Fruit fly (Drosophila melanogaster) ovary, adult (tissue): ENCODE results near the gene Bdp1.

Source experiments
- CG17801 ChIP-seq: fragments of 200-800 bp; optimal IDR thresholded peaks from 2 replicates; lab custom pipeline; 2019; ENCODE audit warnings: missing biosample characterization, mild to moderate bottlenecking, missing genetic modification characterization, moderate library complexity; ENCODE audit not compliant: partially characterized antibody

The Bdp1 gene

DNA sequence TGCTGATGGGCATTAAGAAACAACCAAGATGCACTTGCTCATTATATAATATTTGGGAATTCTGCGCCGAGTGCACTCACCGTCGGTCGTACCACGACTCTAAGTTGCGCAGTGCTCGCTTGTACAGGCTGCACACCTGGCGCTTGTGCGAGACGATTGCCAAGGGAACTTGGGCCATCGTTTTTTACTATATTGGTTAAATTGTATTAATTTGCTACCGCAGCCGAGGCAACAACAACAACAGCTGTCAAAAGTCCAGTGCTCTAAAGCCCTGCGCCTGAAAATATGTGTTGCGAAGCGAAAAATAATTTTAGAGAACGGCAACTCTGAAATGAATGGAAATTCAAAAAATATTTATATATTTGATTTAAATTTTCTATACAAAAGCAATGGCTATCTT, 2.9 kb downstream of the Bdp1 start, which contains the start of gene ND-B22:
TSS of gene ND-B22 (minus strand) at position 349 of the 400 bp plus-strand sequence.
- peak; percentile 66 for TF ChIP-seq CG17801 (GFP tag; lab: Kevin White, UChicago)

DNA sequence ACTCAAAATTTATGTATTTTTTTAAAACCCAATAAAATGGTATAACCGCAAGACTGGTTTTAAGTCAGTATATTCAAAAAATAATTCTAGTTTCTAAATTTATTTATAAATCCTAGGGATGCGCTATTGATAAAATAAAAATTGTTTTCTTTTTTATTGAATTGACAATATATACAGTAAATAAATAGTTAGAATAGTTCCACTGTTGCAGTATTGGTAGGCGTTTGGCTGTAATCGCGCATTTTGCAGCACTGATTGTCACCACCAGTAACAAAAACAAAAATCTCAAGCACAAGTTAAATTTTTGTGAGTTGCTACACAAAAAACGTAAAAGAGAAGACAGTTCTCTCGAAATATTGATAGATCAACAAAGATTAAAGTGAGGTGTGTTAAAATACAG, 4.8 kb downstream of the Bdp1 start, which contains the start of gene CG31855:
TSS of gene CG31855 (plus strand) at position 265 of the 400 bp plus-strand sequence.
- TF ChIP-seq CG17801 (GFP tag; lab: Kevin White, UChicago), result peak; percentile 90

DNA sequence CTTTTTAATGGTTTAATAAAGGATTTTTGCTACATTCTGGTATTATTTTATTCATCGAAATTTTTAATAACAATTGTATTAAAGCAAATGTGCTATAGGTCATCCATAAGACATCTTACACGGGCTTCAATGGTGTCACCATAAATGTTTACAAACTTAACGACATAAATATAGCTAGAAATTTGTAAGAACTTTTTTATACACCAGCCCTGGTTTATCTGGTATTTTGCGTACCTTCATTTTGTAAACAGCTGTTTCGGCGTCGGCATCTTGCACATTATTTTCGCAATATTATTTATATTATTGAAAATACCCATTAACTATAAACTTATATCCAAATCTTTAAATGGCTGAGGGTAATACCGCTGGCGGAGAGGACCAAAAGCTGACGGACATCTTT, 6.3 kb downstream of the Bdp1 start, which contains the start of gene Tap42:
TSS of gene Tap42 (plus strand) at position 240 of the 400 bp plus-strand sequence.
- no peak for TF ChIP-seq CG17801 (GFP tag; lab: Kevin White, UChicago)

DNA sequence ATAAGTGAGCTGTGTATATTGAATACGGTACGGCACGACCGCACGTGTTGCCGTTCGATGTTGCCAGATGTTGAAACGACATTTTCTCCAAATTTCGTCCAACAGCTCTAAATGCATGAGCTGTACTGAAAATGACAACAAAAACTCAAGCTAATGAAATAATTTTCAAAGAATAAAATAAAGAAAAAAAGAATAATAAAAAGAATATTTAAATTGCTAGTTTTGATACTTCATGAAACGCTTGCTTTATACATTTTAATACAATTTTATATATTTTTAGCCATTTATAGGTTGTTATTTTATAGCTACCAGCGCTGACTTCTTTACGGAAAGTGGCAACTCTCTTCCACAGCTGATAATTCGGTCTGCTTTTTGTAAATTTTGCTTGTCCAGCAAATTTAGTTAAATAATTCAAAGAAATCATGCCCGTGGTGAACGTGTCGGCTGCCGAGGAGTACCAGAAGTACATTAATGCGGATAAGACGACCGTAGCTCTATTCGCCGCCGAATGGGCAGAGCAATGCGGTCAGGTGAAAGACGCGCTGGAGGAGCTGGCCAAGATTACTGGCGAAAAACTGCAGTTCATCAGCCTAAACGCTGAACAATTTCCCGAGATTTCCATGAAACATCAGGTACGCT, 7.5 kb downstream of the Bdp1 start, which contains the start of the genes Nnp-1 and Grx3:
TSS of gene Nnp-1 (minus strand) at position 81 of the 639 bp plus-strand sequence.
TSS of gene Grx3 (plus strand) at position 339 of the 639 bp plus-strand sequence.
- TF ChIP-seq CG17801 (GFP tag; lab: Kevin White, UChicago), result peak; percentile 65

DNA sequence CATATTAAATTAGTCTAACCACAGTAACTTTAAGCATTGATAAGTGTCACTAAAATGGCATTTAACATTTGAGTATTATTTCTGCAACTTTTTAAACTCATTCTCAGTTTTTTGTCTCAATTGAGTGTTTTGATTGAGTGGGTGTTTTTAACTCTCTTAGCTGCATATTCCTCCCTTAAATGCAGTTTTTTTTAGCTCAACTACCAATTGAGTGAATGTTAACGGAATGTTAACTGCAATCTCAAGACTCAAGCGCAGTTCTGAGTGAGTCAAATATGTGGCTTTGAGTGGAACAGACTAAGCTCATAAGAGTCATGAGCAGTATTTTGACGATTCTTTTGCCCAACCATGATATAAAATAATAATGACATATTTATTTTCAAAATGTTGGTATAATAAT, 10.7 kb downstream of the Bdp1 start:
- TF ChIP-seq CG17801 (GFP tag; lab: Kevin White, UChicago), result no peak

DNA sequence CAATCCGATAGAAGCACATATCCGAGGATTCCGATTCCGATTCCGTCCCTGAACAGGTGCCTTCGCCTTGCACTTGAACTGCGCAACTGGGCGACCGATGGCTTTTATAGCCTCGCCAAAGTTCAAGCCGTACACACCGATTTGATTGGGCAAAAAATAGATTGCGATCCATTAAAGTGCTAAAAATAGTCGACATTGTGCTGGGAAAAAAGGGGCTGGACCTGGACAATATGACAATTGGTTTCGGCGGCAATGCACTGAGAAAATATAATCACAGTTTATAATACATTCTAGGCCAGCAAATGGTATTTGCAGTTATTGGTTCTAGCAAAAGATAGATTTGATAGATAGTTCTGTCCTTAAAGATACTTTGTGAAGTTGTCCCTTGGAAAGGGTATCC, 12.2 kb downstream of the Bdp1 start, which contains the start of gene CG9377:
TSS of gene CG9377 (minus strand) at position 101 of the 400 bp plus-strand sequence.
- no peak for TF ChIP-seq CG17801 (GFP tag; lab: Kevin White, UChicago)

DNA sequence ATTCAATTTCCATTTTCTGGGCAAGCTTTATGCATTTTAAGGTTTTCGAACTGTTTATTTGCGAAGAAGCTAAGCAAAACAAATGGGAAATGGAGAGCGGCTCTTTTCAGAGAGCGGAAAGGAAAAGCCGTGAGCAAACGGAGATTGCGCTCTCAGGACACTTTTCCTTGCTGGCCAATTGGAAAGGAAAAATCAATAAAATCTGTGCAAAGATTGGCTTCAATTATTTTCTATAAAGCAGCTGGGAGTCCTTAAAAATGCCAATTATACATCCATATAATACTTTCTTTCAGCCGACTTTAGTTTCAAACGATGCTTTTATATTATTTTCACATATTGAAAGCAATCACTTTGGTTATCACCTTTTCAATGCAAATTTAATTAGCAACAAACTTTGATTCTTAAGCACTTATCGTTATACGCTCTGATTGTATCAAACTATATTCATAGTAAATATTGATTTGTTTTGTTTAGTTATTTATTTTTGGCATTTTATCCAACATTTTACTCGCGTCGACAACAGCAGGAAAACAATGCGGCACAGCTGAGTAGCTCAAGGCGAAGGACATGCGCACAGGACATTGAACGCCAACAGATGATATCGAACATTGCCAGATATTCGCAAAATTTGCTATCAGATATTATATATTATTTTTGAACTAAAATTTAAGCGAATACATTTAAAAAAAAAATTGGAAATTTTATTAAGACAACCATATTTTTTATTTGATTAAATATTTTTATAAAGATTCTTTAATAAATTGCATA, 18.9 kb downstream of the Bdp1 start, which contains the start of gene CG9395:
TSS of gene CG9395 (minus strand) at position 494 of the 768 bp plus-strand sequence.
- TF ChIP-seq CG17801 (GFP tag; lab: Kevin White, UChicago), result no peak

DNA sequence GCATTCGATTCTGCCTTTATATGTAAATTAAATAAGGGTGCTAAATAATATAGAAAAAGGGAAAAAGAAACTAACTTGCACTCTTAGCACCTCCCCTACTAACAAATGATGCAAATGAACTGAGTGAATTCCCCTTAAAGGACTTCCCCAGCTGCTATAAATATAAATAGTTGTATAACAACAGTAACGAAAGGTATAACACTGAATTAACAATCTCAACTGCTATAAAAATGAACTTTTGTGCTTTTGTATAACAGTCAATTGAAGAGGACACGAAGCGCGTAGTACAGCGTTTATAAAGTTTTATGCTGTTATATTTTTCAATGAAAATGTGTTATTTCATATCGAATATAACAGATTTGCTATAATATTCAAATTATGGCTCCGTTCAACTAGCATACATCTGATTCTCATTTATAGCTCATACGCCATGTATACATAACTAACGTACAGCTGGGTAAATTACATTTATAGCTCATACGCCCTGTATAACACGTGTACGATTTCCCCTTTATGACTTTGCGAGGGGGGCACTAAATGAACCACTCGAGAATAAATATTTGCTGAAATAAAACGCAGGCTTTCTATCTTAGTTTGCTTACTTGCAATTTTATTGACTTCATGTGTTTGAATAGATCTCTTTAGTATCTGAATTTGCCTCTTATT, 24.3 kb downstream of the Bdp1 start:
- TF ChIP-seq CG17801 (GFP tag; lab: Kevin White, UChicago), result no peak

DNA sequence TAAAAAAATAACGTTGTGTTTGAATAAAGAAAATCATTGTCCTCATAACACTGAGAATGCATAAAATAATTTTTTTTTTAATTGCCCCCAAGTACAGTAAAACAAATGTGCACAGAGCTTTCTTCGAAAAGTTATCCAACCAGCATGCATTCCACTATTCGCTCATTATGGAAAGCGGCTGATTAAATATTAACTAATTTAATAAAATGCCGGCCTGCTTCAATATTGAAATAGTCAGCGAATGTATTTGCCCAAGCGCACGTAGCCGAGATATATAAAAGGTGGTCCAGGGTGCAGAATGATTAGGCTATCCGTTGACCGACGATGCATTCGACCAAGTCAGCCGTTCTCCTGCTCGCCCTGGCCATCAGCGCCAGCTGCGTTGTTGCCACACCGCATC, 26.2 kb downstream of the Bdp1 start, which contains the start of gene CG16826:
TSS of gene CG16826 (plus strand) at position 301 of the 400 bp plus-strand sequence.
- no peak for TF ChIP-seq CG17801 (GFP tag; lab: Kevin White, UChicago)

DNA sequence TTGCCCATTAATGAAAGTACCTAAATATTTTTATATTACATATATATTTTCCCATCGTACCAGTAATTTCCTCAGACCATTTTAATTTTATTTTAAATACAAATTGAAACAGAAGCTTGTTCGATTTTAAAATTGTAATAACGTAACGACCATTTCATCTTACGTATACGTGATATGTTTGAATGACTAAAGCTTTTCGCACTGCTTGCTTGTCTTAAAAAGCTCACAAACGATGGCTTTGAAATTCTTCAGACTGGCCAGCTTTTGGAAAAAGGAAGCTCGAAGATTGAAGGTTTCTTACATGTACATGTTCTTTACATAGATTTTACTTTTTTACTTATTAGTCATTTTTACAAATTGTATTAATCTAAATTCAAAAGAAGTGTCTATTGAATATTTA, 41.0 kb downstream of the Bdp1 start:
- TF ChIP-seq CG17801 (GFP tag; lab: Kevin White, UChicago), result no peak

DNA sequence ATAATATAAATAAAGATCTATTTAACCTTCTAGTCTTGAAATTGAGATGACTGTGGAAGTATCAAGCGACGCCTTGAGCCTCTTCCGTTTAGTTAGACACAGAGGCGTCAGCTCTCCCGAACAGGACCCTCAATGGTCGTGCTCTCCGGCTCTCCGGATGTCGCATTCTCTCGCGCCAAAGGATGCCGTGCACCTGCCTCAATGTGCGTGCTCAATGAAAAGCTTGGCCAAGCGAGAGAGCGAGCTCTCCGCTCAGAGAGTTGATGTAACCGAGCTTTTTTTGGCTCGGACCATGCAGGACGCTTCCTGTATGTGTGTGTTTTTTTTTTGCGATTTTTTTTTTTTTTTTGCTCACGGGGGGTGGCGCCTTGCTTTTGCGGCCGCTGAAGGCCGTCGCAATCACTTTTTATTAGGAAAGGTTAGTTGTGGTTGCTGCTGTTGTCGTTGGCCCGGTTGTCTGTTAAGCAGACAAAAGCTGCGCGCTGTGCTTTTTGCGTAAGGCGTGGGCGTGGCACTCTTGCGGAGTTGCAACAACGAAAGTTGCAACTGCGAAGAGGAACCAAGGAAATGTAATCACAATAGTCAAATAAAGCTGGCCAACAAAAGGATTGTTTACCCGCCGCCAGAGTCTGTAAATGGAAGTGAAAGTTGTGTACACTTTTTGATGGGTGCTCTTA, 41.7 kb downstream of the Bdp1 start:
- no peak for TF ChIP-seq CG17801 (GFP tag; lab: Kevin White, UChicago)

DNA sequence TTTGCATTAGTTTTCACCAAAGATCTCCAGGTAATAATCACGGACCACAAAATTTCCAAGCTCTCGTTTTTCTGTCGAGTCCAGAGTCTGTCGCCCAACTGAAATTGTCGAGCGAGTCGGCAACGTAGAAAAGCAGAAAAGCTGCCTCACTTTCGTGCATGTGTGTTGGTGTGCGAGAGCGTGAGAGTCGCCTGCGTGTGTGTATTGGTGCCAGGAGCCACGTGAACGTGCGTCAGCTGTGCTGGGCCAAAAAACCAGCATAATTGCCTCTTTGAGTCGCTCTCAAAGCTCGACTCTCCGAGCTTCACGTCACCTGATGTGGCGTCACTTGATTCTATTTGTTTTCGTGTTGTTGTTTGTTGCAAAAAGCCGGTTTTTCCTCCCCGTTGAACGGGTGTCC, 42.7 kb downstream of the Bdp1 start, which contains the start of gene hbt:
TSS of gene hbt (minus strand) at position 101 of the 400 bp plus-strand sequence.
- no peak for TF ChIP-seq CG17801 (GFP tag; lab: Kevin White, UChicago)

DNA sequence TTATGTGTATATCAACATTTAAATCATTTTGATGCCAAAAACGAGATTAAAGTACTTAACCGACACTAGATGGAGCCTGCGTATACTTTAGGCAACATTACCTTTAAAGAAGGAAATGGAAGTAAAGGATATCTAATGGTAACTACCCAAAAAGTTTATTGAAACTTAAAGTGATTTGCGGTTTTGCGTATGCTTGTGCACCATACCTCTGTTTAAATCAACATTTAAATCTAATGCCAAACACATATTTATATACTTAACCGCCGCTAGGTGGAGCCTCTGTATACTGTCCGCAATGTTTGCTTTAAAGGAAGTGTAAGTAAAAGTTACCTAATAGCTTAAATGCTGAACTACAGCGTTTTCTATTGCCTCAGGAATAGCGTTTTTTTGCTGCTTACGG, 47.9 kb downstream of the Bdp1 start:
- no peak for TF ChIP-seq CG17801 (GFP tag; lab: Kevin White, UChicago)
